Worm (Caenorhabditis elegans) whole organism, L1 larva: ENCODE data around the gene cal-1.

ENCODE experiments used
- C04F5.9 ChIP-seq: sonication (generic microtip); optimal IDR thresholded peaks from 2 replicates; lab custom pipeline; 2016; ENCODE audit warnings: missing genetic modification characterization, missing compliant biosample characterization
- C16A3.4 ChIP-seq: fragments of 150-350 bp; optimal IDR thresholded peaks from 2 replicates; lab custom pipeline; 2014; ENCODE audit warnings: missing biosample characterization, missing genetic modification characterization
- C34B4.2 ChIP-seq: sonication (generic microtip); optimal IDR thresholded peaks from 2 replicates; lab custom pipeline; 2017; ENCODE audit warnings: mild to moderate bottlenecking, missing genetic modification characterization, missing compliant biosample characterization
- aly-2 ChIP-seq: fragments of 150-350 bp; optimal IDR thresholded peaks from 2 replicates; lab custom pipeline; 2014; ENCODE audit warnings: missing biosample characterization, missing genetic modification characterization
- ama-1 ChIP-seq: fragments of 150-350 bp; optimal IDR thresholded peaks from 2 replicates; lab custom pipeline; 2014
- blmp-1 ChIP-seq: fragments of 150-350 bp; optimal IDR thresholded peaks from 2 replicates; lab custom pipeline; 2014; ENCODE audit warnings: missing biosample characterization, missing genetic modification characterization
- ceh-8 ChIP-seq: fragments of 200-800 bp; sonication (Bioruptor generic); optimal IDR thresholded peaks from 2 replicates; lab custom pipeline; 2018; ENCODE audit warnings: mild to moderate bottlenecking, missing genetic modification characterization, moderate library complexity, missing compliant biosample characterization
- ceh-82 ChIP-seq, 3 experiments: fragments of 150-350 bp in 1 of 3; sonication (generic microtip) in 2 of 3; optimal IDR thresholded peaks; 2 replicates each; lab custom pipeline; 2014 to 2017; ENCODE audit warnings: missing biosample characterization in 3 of 3, missing genetic modification characterization in 3 of 3
- ces-1 ChIP-seq: fragments of 150-350 bp; optimal IDR thresholded peaks from 2 replicates; lab custom pipeline; 2014; ENCODE audit warnings: missing biosample characterization, missing genetic modification reagents, missing genetic modification characterization
- dpl-1 ChIP-seq, 3 experiments: fragments of 150-350 bp in 2 of 3; sonication (generic microtip) in 1 of 3; optimal IDR thresholded peaks; 2 replicates each; lab custom pipeline; 2014 to 2017; ENCODE audit warnings: missing biosample characterization in 3 of 3, missing genetic modification characterization in 3 of 3, missing genetic modification reagents in 3 of 3
- dsc-1 ChIP-seq: sonication (generic microtip); optimal IDR thresholded peaks from 2 replicates; lab custom pipeline; 2016; ENCODE audit warnings: mild to moderate bottlenecking, missing genetic modification characterization, missing compliant biosample characterization
- efl-1 ChIP-seq, 4 experiments: fragments of 150-350 bp; optimal IDR thresholded peaks in 3 of 4; peaks in 1 of 4; 1 replicate in 1 of 4; 2 replicates in 3 of 4; lab custom pipeline; 2014; ENCODE audit warnings: missing biosample characterization in 2 of 4, missing genetic modification characterization in 2 of 4, missing genetic modification reagents in 2 of 4
- elt-2 ChIP-seq: sonication (generic microtip); optimal IDR thresholded peaks from 2 replicates; lab custom pipeline; 2016; ENCODE audit warnings: missing genetic modification characterization, mild to moderate bottlenecking, inconsistent platforms, missing compliant biosample characterization, missing genetic modification reagents
- elt-3 ChIP-seq, 6 experiments: fragments of 150-350 bp in 1 of 6; sonication (generic microtip); optimal IDR thresholded peaks; 2 replicates each; lab custom pipeline; 2017 to 2018; ENCODE audit warnings: missing biosample characterization in 6 of 6, missing genetic modification characterization in 6 of 6, inconsistent platforms in 1 of 6
- ets-5 ChIP-seq: fragments of 200-800 bp; sonication (Bioruptor generic); IDR thresholded peaks from 2 replicates; pipeline ENCODE4 v1.3.6; 2022; ENCODE audit warnings: missing genetic modification characterization, missing compliant biosample characterization
- fkh-10 ChIP-seq: sonication (generic microtip); optimal IDR thresholded peaks from 2 replicates; lab custom pipeline; 2017; ENCODE audit warnings: missing biosample characterization, missing genetic modification reagents, missing genetic modification characterization
- fos-1 ChIP-seq: fragments of 150-350 bp; optimal IDR thresholded peaks from 2 replicates; lab custom pipeline; 2014; ENCODE audit warnings: missing biosample characterization, missing genetic modification characterization
- grh-1 ChIP-seq: fragments of 200-800 bp; sonication (Bioruptor generic); IDR thresholded peaks from 2 replicates; pipeline ENCODE4 v1.3.6; 2022; ENCODE audit warnings: missing genetic modification reagents, missing genetic modification characterization, missing compliant biosample characterization
- hlh-17 ChIP-seq: fragments of 200-800 bp; sonication (Bioruptor generic); optimal IDR thresholded peaks from 2 replicates; lab custom pipeline; 2018; ENCODE audit warnings: missing genetic modification characterization, mild to moderate bottlenecking, missing compliant biosample characterization, moderate library complexity, borderline replicate concordance
- hpl-2 ChIP-seq: fragments of 150-350 bp; optimal IDR thresholded peaks from 2 replicates; lab custom pipeline; 2014; ENCODE audit warnings: missing biosample characterization, missing genetic modification reagents, missing genetic modification characterization
- jun-1 ChIP-seq: fragments of 150-350 bp; optimal IDR thresholded peaks from 2 replicates; lab custom pipeline; 2014; ENCODE audit warnings: missing biosample characterization, missing genetic modification reagents, missing genetic modification characterization
- lin-14 ChIP-seq: fragments of 200-800 bp; sonication (Bioruptor generic); optimal IDR thresholded peaks from 2 replicates; lab custom pipeline; 2018; ENCODE audit warnings: mild to moderate bottlenecking, missing genetic modification characterization, moderate library complexity, missing compliant biosample characterization
- lin-35 ChIP-seq, 2 experiments: fragments of 150-350 bp; optimal IDR thresholded peaks; 2 replicates each; lab custom pipeline; 2014; ENCODE audit warnings: missing biosample characterization in 2 of 2, missing genetic modification characterization in 2 of 2, missing genetic modification reagents in 2 of 2
- lin-39 ChIP-seq: fragments of 150-350 bp; optimal IDR thresholded peaks from 2 replicates; lab custom pipeline; 2014; ENCODE audit warnings: missing biosample characterization, missing genetic modification reagents, missing genetic modification characterization
- mab-9 ChIP-seq: fragments of 200-800 bp; sonication (Bioruptor generic); IDR thresholded peaks from 2 replicates; pipeline ENCODE4 v1.3.6; 2022; ENCODE audit warnings: missing genetic modification reagents, missing genetic modification characterization, missing compliant biosample characterization
- mdl-1 ChIP-seq, 2 experiments: fragments of 150-350 bp; optimal IDR thresholded peaks; 2 replicates each; lab custom pipeline; 2014 to 2017; ENCODE audit warnings: missing biosample characterization in 2 of 2, missing genetic modification characterization in 2 of 2, inconsistent platforms in 1 of 2
- mep-1 ChIP-seq: fragments of 150-350 bp; optimal IDR thresholded peaks from 2 replicates; lab custom pipeline; 2014; ENCODE audit warnings: missing biosample characterization, missing genetic modification characterization
- nhr-19 ChIP-seq: fragments of 200-800 bp; sonication (Bioruptor generic); conservative IDR thresholded peaks from 2 replicates; pipeline ENCODE4 v1.3.6; 2022; ENCODE audit warnings: missing genetic modification characterization, missing compliant biosample characterization
- nhr-20 ChIP-seq: sonication (generic microtip); optimal IDR thresholded peaks from 2 replicates; lab custom pipeline; 2016; ENCODE audit warnings: mild to moderate bottlenecking, missing genetic modification characterization, missing compliant biosample characterization
- nhr-237 ChIP-seq: fragments of 150-350 bp; optimal IDR thresholded peaks from 2 replicates; lab custom pipeline; 2014; ENCODE audit warnings: missing biosample characterization, missing genetic modification characterization
- nhr-28 ChIP-seq: fragments of 150-350 bp; optimal IDR thresholded peaks from 2 replicates; lab custom pipeline; 2014; ENCODE audit warnings: missing biosample characterization, missing genetic modification characterization
- nhr-47 ChIP-seq: sonication (generic microtip); optimal IDR thresholded peaks from 2 replicates; lab custom pipeline; 2016; ENCODE audit warnings: mild to moderate bottlenecking, missing genetic modification characterization, moderate library complexity, missing compliant biosample characterization
- nhr-76 ChIP-seq: sonication (generic microtip); optimal IDR thresholded peaks from 2 replicates; lab custom pipeline; 2017; ENCODE audit warnings: missing biosample characterization, missing genetic modification characterization
- nhr-85 ChIP-seq: sonication (generic microtip); peaks from one replicate; lab custom pipeline; 2016; ENCODE audit warnings: missing genetic modification characterization, inconsistent platforms, missing compliant biosample characterization
- pag-3 ChIP-seq: sonication (generic microtip); optimal IDR thresholded peaks from 2 replicates; lab custom pipeline; 2017; ENCODE audit warnings: missing genetic modification characterization, mild to moderate bottlenecking, missing compliant biosample characterization, antibody characterized with exemption, borderline replicate concordance; ENCODE audit not compliant: insufficient read depth
- pax-3 ChIP-seq: fragments of 200-800 bp; sonication (Bioruptor generic); optimal IDR thresholded peaks from 2 replicates; lab custom pipeline; 2018; ENCODE audit warnings: mild to moderate bottlenecking, missing genetic modification characterization, moderate library complexity, missing compliant biosample characterization
- pqm-1 ChIP-seq: sonication (generic microtip); optimal IDR thresholded peaks from 3 replicates; lab custom pipeline; 2017; ENCODE audit warnings: missing biosample characterization, missing genetic modification characterization
- skn-1 ChIP-seq: fragments of 150-350 bp; optimal IDR thresholded peaks from 2 replicates; lab custom pipeline; 2014; ENCODE audit warnings: missing biosample characterization, missing genetic modification characterization
- snu-23 ChIP-seq: sonication (generic microtip); optimal IDR thresholded peaks from 2 replicates; lab custom pipeline; 2016; ENCODE audit warnings: missing genetic modification characterization, missing compliant biosample characterization
- sox-4 ChIP-seq: sonication (generic microtip); optimal IDR thresholded peaks from 2 replicates; lab custom pipeline; 2016; ENCODE audit warnings: missing genetic modification characterization, missing compliant biosample characterization
- swsn-7 ChIP-seq: sonication (generic microtip); optimal IDR thresholded peaks from 2 replicates; lab custom pipeline; 2016; ENCODE audit warnings: missing genetic modification characterization, missing compliant biosample characterization
- unc-130 ChIP-seq: fragments of 150-350 bp; optimal IDR thresholded peaks from 2 replicates; lab custom pipeline; 2017; ENCODE audit warnings: missing biosample characterization, missing genetic modification characterization, inconsistent platforms
- unc-30 ChIP-seq: sonication (generic microtip); optimal IDR thresholded peaks from 2 replicates; lab custom pipeline; 2017; ENCODE audit warnings: missing biosample characterization, missing genetic modification characterization
- unc-62 ChIP-seq: fragments of 150-350 bp; optimal IDR thresholded peaks from 2 replicates; lab custom pipeline; 2014; ENCODE audit warnings: missing biosample characterization, missing genetic modification reagents, missing genetic modification characterization
- ztf-11 ChIP-seq, 2 experiments: sonication (generic microtip); optimal IDR thresholded peaks; 2 replicates each; lab custom pipeline; 2016 to 2017; ENCODE audit warnings: missing genetic modification characterization in 2 of 2, missing biosample characterization in 1 of 2, missing compliant biosample characterization in 1 of 2

cal-1 gene

ce11 chrV:12550036-12550626 is 33.1 kb upstream of the cal-1 start, which contains the start of gene F45D3.3 (continued):
- TF ChIP-seq aly-2 (tag; lab: Kevin White, UChicago) (no peak), dsc-1 (tag; lab: Kevin White, UChicago) (peak; percentile 18), nhr-85 (tag; lab: Kevin White, UChicago) (peak; percentile 46), elt-3 (tag; optimal IDR thresholded peaks at IDR 0.05; lab: Kevin White, UChicago) (peak in 3 of 6 experiments; percentile 1 to 32 (median 8)), nhr-20 (tag; lab: Kevin White, UChicago) (peak; percentile 60), swsn-7 (tag; lab: Kevin White, UChicago) (no peak), lin-14 (GFP tag; lab: Kevin White, UChicago) (peak; percentile 46)
- TF ChIP-seq, all 84 proteins: peak for 19

- TF ChIP-seq ztf-11 (tag; optimal IDR thresholded peaks at IDR 0.05; lab: Kevin White, UChicago): no peak
- no peak for TF ChIP-seq C16A3.4 (tag; lab: Kevin White, UChicago)
- no peak for TF ChIP-seq jun-1 (tag; lab: Kevin White, UChicago)
- peak in 1 of 2 experiments; percentile 13 for TF ChIP-seq mdl-1 (tag; optimal IDR thresholded peaks at IDR 0.05; lab: Kevin White, UChicago)
- TF ChIP-seq pag-3: no peak
- peak; percentile 72 for TF ChIP-seq ama-1 (lab: Kevin White, UChicago)
- peak in 1 of 6 experiments; percentile 3 for TF ChIP-seq elt-3 (tag; optimal IDR thresholded peaks at IDR 0.05; lab: Kevin White, UChicago)
- no peak for TF ChIP-seq hpl-2 (GFP tag; lab: Kevin White, UChicago)
- peak; percentile 59 for TF ChIP-seq nhr-85 (tag; lab: Kevin White, UChicago)
Observed at ce11 chrV:12549604-12550003, 32.6 kb upstream of the cal-1 start.

ce11 chrV:12548830-12549229 is 31.8 kb upstream of the cal-1 start:
- no peak for TF ChIP-seq ceh-82 (tag; optimal IDR thresholded peaks at IDR 0.05; lab: Kevin White, UChicago)
- TF ChIP-seq swsn-7 (tag; lab: Kevin White, UChicago): no peak
- TF ChIP-seq nhr-20 (tag; lab: Kevin White, UChicago): peak; percentile 54
- no peak for TF ChIP-seq unc-30 (tag; lab: Kevin White, UChicago)
- no peak for TF ChIP-seq ceh-8 (GFP tag; lab: Kevin White, UChicago)
- TF ChIP-seq skn-1 (tag; lab: Kevin White, UChicago): no peak
- TF ChIP-seq C04F5.9 (tag; lab: Kevin White, UChicago): no peak
- no peak for TF ChIP-seq sox-4
- no peak for TF ChIP-seq nhr-76 (tag; lab: Kevin White, UChicago)
- no peak for TF ChIP-seq pqm-1 (tag; lab: Kevin White, UChicago)
- TF ChIP-seq nhr-19 (GFP tag; lab: Robert Waterston, UW): peak; percentile 54
- no peak for TF ChIP-seq nhr-28 (tag; lab: Kevin White, UChicago)
- peak in 1 of 2 experiments; percentile 16 for TF ChIP-seq mdl-1 (tag; optimal IDR thresholded peaks at IDR 0.05; lab: Kevin White, UChicago)
- no peak for TF ChIP-seq ces-1 (GFP tag; lab: Kevin White, UChicago)
- TF ChIP-seq grh-1: peak; percentile 59
- no peak for TF ChIP-seq ets-5 (GFP tag; lab: Robert Waterston, UW)
- no peak for TF ChIP-seq hlh-17 (GFP tag; lab: Kevin White, UChicago)
- TF ChIP-seq nhr-47: peak; percentile 39
- peak; percentile 92 for TF ChIP-seq ama-1 (lab: Kevin White, UChicago)
- TF ChIP-seq elt-2 (tag; lab: Kevin White, UChicago): no peak
- no peak for TF ChIP-seq unc-62
- TF ChIP-seq snu-23 (GFP tag; lab: Kevin White, UChicago): peak; percentile 30
- no peak for TF ChIP-seq mab-9
- TF ChIP-seq blmp-1: peak; percentile 76
- TF ChIP-seq nhr-237 (tag; lab: Kevin White, UChicago): no peak
- TF ChIP-seq pax-3: peak; percentile 48
- peak; percentile 93 for TF ChIP-seq nhr-85 (tag; lab: Kevin White, UChicago)
- TF ChIP-seq C16A3.4 (tag; lab: Kevin White, UChicago): peak; percentile 38
- no peak for TF ChIP-seq fkh-10 (GFP tag; lab: Kevin White, UChicago)
- peak in 1 of 2 experiments; percentile 55 for TF ChIP-seq lin-35 (GFP tag; optimal IDR thresholded peaks at IDR 0.05; lab: Kevin White, UChicago)
- peak in 1 of 3 experiments; percentile 9 for TF ChIP-seq dpl-1 (GFP tag; optimal IDR thresholded peaks at IDR 0.05; lab: Kevin White, UChicago)
- TF ChIP-seq hpl-2 (GFP tag; lab: Kevin White, UChicago): no peak
- TF ChIP-seq C34B4.2 (tag; lab: Kevin White, UChicago): no peak
- no peak for TF ChIP-seq lin-39
- peak in 1 of 2 experiments; percentile 2 for TF ChIP-seq efl-1 (optimal IDR thresholded peaks at IDR 0.05; lab: Kevin White, UChicago)
- TF ChIP-seq efl-1 (GFP tag; optimal IDR thresholded peaks at IDR 0.05 in 1 of 2; lab: Kevin White, UChicago): peak in 1 of 2 experiments; percentile 92
- TF ChIP-seq mep-1 (tag; lab: Kevin White, UChicago): no peak
- no peak for TF ChIP-seq unc-130 (tag; lab: Kevin White, UChicago)
- peak; percentile 55 for TF ChIP-seq lin-14 (GFP tag; lab: Kevin White, UChicago)
- TF ChIP-seq fos-1 (tag; lab: Kevin White, UChicago): peak; percentile 16
